Fruit fly (Drosophila melanogaster) whole organism, pupa: ENCODE data around the gene Syx13.

Source experiments
- CG10348 ChIP-seq: fragments of 200-800 bp; sonication (Bioruptor generic); IDR thresholded peaks from 2 replicates; pipeline ENCODE4 v1.3.6; 2022; ENCODE audit warnings: missing biosample characterization, missing genetic modification characterization
- CG12605 ChIP-seq: fragments of 200-800 bp; sonication (Bioruptor generic); IDR thresholded peaks from 2 replicates; pipeline ENCODE4 v1.3.6; 2022; ENCODE audit warnings: missing biosample characterization, missing genetic modification characterization
- CG13204 ChIP-seq: fragments of 200-800 bp; sonication (Bioruptor generic); optimal IDR thresholded peaks from 2 replicates; lab custom pipeline; 2018; ENCODE audit warnings: missing biosample characterization, mild to moderate bottlenecking, missing genetic modification characterization, moderate library complexity
- CG32121 ChIP-seq: fragments of 200-800 bp; sonication (Bioruptor generic); IDR thresholded peaks from 2 replicates; pipeline ENCODE4 v1.3.6; 2022; ENCODE audit warnings: missing biosample characterization, missing genetic modification characterization
- CG34367 ChIP-seq: fragments of 200-800 bp; sonication (Bioruptor generic); optimal IDR thresholded peaks from 2 replicates; lab custom pipeline; 2018; ENCODE audit warnings: missing biosample characterization, mild to moderate bottlenecking, missing genetic modification characterization
- CG8301 ChIP-seq: fragments of 200-800 bp; sonication (Bioruptor generic); optimal IDR thresholded peaks from 2 replicates; lab custom pipeline; 2018; ENCODE audit warnings: missing biosample characterization, mild to moderate bottlenecking, missing genetic modification characterization
- CG9948 ChIP-seq: fragments of 200-800 bp; sonication (Bioruptor generic); optimal IDR thresholded peaks from 2 replicates; lab custom pipeline; 2018; ENCODE audit warnings: missing biosample characterization, mild to moderate bottlenecking, missing genetic modification characterization, moderate library complexity
- Ets98B ChIP-seq: fragments of 200-800 bp; sonication (Bioruptor generic); IDR thresholded peaks from 2 replicates; pipeline ENCODE4 v1.3.6; 2022; ENCODE audit warnings: missing biosample characterization, missing genetic modification characterization
- Pif1A ChIP-seq: fragments of 200-800 bp; sonication (Bioruptor generic); optimal IDR thresholded peaks from 3 replicates; lab custom pipeline; 2016; ENCODE audit warnings: missing biosample characterization, missing genetic modification characterization
- Snoo ChIP-seq: fragments of 200-800 bp; sonication (Bioruptor generic); optimal IDR thresholded peaks from 3 replicates; lab custom pipeline; 2017; ENCODE audit warnings: missing biosample characterization, mild to moderate bottlenecking, missing genetic modification characterization, inconsistent platforms
- fd96Ca ChIP-seq: fragments of 200-800 bp; sonication (Bioruptor generic); IDR thresholded peaks from 3 replicates; pipeline ENCODE4 v1.3.6; 2022; ENCODE audit warnings: missing biosample characterization, missing genetic modification characterization

- TF ChIP-seq fd96Ca (GFP tag; lab: Robert Waterston, UW) (no peak), CG12605 (no peak), CG8301 (tag; lab: Kevin White, UChicago) (no peak), CG9948 (tag; lab: Kevin White, UChicago) (no peak), CG32121 (no peak), CG10348 (GFP tag; lab: Robert Waterston, UW) (no peak), Pif1A (GFP tag; lab: Kevin White, UChicago) (no peak), Snoo (no peak), CG13204 (GFP tag; lab: Kevin White, UChicago) (no peak), Ets98B (GFP tag; lab: Robert Waterston, UW) (no peak), CG34367 (tag; lab: Kevin White, UChicago) (no peak)
Measured at dm6 chr3L:13050675-13051202, 6.5 kb downstream of the Syx13 start.
